Worm (Caenorhabditis elegans) whole organism, mixed stage, embryonic: ENCODE results near the gene F20C5.11.

ENCODE experiments used
- M03D4.4 ChIP-seq: sonication (generic microtip); optimal IDR thresholded peaks from 2 replicates; lab custom pipeline; 2017; ENCODE audit warnings: mild to moderate bottlenecking, missing genetic modification characterization, missing compliant biosample characterization
- bed-3 ChIP-seq: fragments of 200-800 bp; sonication (Bioruptor generic); optimal IDR thresholded peaks from 3 replicates; lab custom pipeline; 2018; ENCODE audit warnings: mild to moderate bottlenecking, missing genetic modification characterization, moderate library complexity, missing compliant biosample characterization
- blmp-1 ChIP-seq: fragments of 150-350 bp; optimal IDR thresholded peaks from 2 replicates; lab custom pipeline; 2014; ENCODE audit warnings: missing biosample characterization, missing genetic modification characterization
- ceh-43 ChIP-seq: fragments of 200-800 bp; sonication (Bioruptor generic); optimal IDR thresholded peaks from 2 replicates; lab custom pipeline; 2018; ENCODE audit warnings: mild to moderate bottlenecking, missing genetic modification characterization, moderate library complexity, missing compliant biosample characterization
- ceh-83 ChIP-seq: fragments of 200-800 bp; sonication (Bioruptor generic); optimal IDR thresholded peaks from 2 replicates; lab custom pipeline; 2018; ENCODE audit warnings: mild to moderate bottlenecking, missing genetic modification characterization, missing compliant biosample characterization
- ces-1 ChIP-seq: fragments of 150-350 bp; optimal IDR thresholded peaks from 2 replicates; lab custom pipeline; 2014; ENCODE audit warnings: missing biosample characterization, missing genetic modification reagents, missing genetic modification characterization
- drap-1 ChIP-seq: fragments of 200-800 bp; sonication (Bioruptor generic); optimal IDR thresholded peaks from 3 replicates; lab custom pipeline; 2018; ENCODE audit warnings: mild to moderate bottlenecking, missing genetic modification characterization, missing compliant biosample characterization
- elt-1 ChIP-seq: sonication (generic microtip); optimal IDR thresholded peaks from 2 replicates; lab custom pipeline; 2017; ENCODE audit warnings: missing genetic modification characterization, mild to moderate bottlenecking, missing compliant biosample characterization, antibody characterized with exemption, moderate library complexity, borderline replicate concordance; ENCODE audit not compliant: insufficient read depth
- elt-3 ChIP-seq: fragments of 150-350 bp; optimal IDR thresholded peaks from 2 replicates; lab custom pipeline; 2014; ENCODE audit warnings: missing biosample characterization, missing genetic modification characterization
- hlh-1 ChIP-seq: fragments of 150-350 bp; optimal IDR thresholded peaks from 2 replicates; lab custom pipeline; 2014; ENCODE audit warnings: missing biosample characterization, missing genetic modification reagents, missing genetic modification characterization
- lin-13 ChIP-seq: fragments of 150-350 bp; optimal IDR thresholded peaks from 2 replicates; lab custom pipeline; 2014; ENCODE audit warnings: missing biosample characterization, missing genetic modification characterization
- lin-32 ChIP-seq: fragments of 200-800 bp; sonication (Bioruptor generic); optimal IDR thresholded peaks from 2 replicates; lab custom pipeline; 2018; ENCODE audit warnings: mild to moderate bottlenecking, missing genetic modification characterization, missing compliant biosample characterization
- lsy-2 ChIP-seq: fragments of 150-350 bp; optimal IDR thresholded peaks from 2 replicates; lab custom pipeline; 2014; ENCODE audit warnings: missing biosample characterization, missing genetic modification characterization
- mab-5 ChIP-seq: fragments of 150-350 bp; optimal IDR thresholded peaks from 2 replicates; lab custom pipeline; 2014; ENCODE audit warnings: missing biosample characterization, missing genetic modification characterization
- mls-2 ChIP-seq: sonication (generic microtip); optimal IDR thresholded peaks from 2 replicates; lab custom pipeline; 2016; ENCODE audit warnings: mild to moderate bottlenecking, missing genetic modification characterization, moderate library complexity, missing compliant biosample characterization
- nhr-12 ChIP-seq: fragments of 150-350 bp; optimal IDR thresholded peaks from 2 replicates; lab custom pipeline; 2014; ENCODE audit warnings: missing biosample characterization, missing genetic modification characterization
- nhr-2 ChIP-seq: fragments of 150-350 bp; optimal IDR thresholded peaks from 2 replicates; lab custom pipeline; 2014; ENCODE audit warnings: missing biosample characterization, missing genetic modification characterization
- nhr-237 ChIP-seq: fragments of 150-350 bp; optimal IDR thresholded peaks from 2 replicates; lab custom pipeline; 2014; ENCODE audit warnings: missing biosample characterization, missing genetic modification characterization
- nhr-28 ChIP-seq: fragments of 150-350 bp; optimal IDR thresholded peaks from 2 replicates; lab custom pipeline; 2014; ENCODE audit warnings: missing biosample characterization, missing genetic modification characterization
- nhr-76 ChIP-seq: sonication (generic microtip); optimal IDR thresholded peaks from 2 replicates; lab custom pipeline; 2017; ENCODE audit warnings: missing biosample characterization, missing genetic modification characterization
- pha-4 ChIP-seq: fragments of 150-350 bp; optimal IDR thresholded peaks from 2 replicates; lab custom pipeline; 2018; ENCODE audit warnings: missing biosample characterization, missing genetic modification reagents, missing genetic modification characterization
- sem-2 ChIP-seq: fragments of 200-800 bp; sonication (Bioruptor generic); optimal IDR thresholded peaks from 2 replicates; lab custom pipeline; 2018; ENCODE audit warnings: mild to moderate bottlenecking, missing genetic modification characterization, missing compliant biosample characterization
- snpc-4 ChIP-seq: fragments of 150-350 bp; optimal IDR thresholded peaks from 2 replicates; lab custom pipeline; 2014; ENCODE audit warnings: missing biosample characterization, missing genetic modification characterization
- sptf-1 ChIP-seq: sonication (generic microtip); optimal IDR thresholded peaks from 2 replicates; lab custom pipeline; 2017; ENCODE audit warnings: mild to moderate bottlenecking, missing genetic modification characterization, moderate library complexity, missing compliant biosample characterization
- tbx-8 ChIP-seq: fragments of 200-800 bp; sonication (Bioruptor generic); optimal IDR thresholded peaks from 2 replicates; lab custom pipeline; 2018; ENCODE audit warnings: mild to moderate bottlenecking, missing genetic modification characterization, moderate library complexity, missing compliant biosample characterization
- unc-120 ChIP-seq: sonication (generic microtip); optimal IDR thresholded peaks from 2 replicates; lab custom pipeline; 2017; ENCODE audit warnings: missing genetic modification characterization, missing compliant biosample characterization; ENCODE audit not compliant: poor library complexity, severe bottlenecking
- unc-39 ChIP-seq: fragments of 150-350 bp; optimal IDR thresholded peaks from 2 replicates; lab custom pipeline; 2014; ENCODE audit warnings: missing biosample characterization, missing genetic modification characterization
- zip-8 ChIP-seq: fragments of 150-350 bp; optimal IDR thresholded peaks from 2 replicates; lab custom pipeline; 2014; ENCODE audit warnings: missing biosample characterization, missing genetic modification characterization
- ztf-11 ChIP-seq: fragments of 150-350 bp; optimal IDR thresholded peaks from 2 replicates; lab custom pipeline; 2014; ENCODE audit warnings: missing biosample characterization, missing genetic modification characterization

The F20C5.11 gene

DNA sequence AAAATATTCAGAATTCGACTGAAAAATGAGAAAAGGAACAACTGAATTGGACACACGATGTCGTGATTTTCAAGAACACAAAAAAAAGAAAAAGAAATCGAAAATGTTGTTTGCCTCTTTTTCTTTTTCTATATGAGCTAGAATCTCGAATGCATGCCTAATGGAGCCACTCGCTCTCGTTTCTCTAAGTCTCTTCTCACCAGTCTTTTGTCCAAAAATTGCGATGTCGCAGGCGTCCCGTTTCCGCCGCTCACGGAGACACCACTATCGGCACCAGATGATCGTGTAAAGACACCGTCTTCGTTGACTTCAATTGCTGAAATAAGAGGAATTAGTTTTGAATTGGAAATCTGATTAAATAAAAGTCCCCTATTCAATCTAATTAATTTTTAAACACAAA, 3.2 kb downstream of the F20C5.11 start:
- TF ChIP-seq blmp-1 (tag; lab: Kevin White, UChicago) (no peak), ces-1 (peak; percentile 28)

DNA sequence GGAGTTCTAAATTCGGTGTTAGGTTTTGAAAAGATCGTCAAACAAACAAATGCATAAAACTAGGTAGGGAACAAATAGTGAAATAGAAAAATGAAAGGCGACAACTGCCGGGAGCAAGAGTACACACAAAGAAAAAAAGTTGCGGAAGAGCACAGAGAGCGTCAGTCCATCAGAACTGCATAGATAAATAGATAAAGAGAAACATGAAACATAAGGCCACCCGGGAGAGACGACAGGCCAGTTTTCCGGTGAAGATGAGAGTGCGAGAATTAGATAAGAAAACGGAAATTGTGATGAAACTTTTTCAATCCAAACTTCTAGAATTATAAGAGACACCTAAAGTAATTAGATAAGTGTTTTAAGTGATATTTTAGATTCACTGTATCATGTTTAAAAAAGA, 4.1 kb downstream of the F20C5.11 start:
- TF ChIP-seq unc-120 = peak; percentile 54
- TF ChIP-seq mls-2 (tag; lab: Kevin White, UChicago) = no peak
- peak; percentile 2 for TF ChIP-seq ces-1
- TF ChIP-seq hlh-1 (tag; lab: Kevin White, UChicago) = peak; percentile 55

DNA sequence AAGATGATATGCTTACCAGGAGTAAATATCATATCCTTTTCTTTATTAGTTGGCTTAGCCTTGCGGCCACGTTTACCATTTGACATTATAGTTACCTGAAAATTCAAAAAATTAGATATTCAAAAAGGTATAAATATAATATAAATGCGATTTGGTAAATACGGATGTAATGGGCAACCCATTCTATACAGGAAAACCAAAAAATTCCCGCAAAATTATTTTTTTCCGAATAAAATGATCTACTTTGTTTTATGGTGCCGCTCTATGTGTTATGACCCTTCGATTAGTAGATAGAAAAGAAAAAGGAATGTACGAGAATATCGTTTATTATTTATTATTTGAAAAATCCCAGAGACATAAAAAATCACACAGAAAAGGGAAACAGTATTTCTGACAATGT, 7.1 kb downstream of the F20C5.11 start, which contains the start of gene elli-1:
elli-1 (minus strand) TSS at position 101 of the 400 bp plus-strand sequence.
- TF ChIP-seq sptf-1 (tag; lab: Kevin White, UChicago) (no peak), snpc-4 (tag; lab: Kevin White, UChicago) (no peak), ceh-43 (GFP tag; lab: Kevin White, UChicago) (no peak), nhr-12 (tag; lab: Kevin White, UChicago) (no peak), nhr-2 (tag; lab: Kevin White, UChicago) (no peak), bed-3 (GFP tag; lab: Kevin White, UChicago) (no peak), elt-3 (no peak), ztf-11 (tag; lab: Kevin White, UChicago) (no peak), nhr-28 (tag; lab: Kevin White, UChicago) (no peak), sem-2 (GFP tag; lab: Kevin White, UChicago) (no peak), drap-1 (GFP tag; lab: Kevin White, UChicago) (no peak), lin-13 (no peak), lin-32 (GFP tag; lab: Kevin White, UChicago) (no peak), nhr-76 (tag; lab: Kevin White, UChicago) (no peak), lsy-2 (tag; lab: Kevin White, UChicago) (no peak), blmp-1 (tag; lab: Kevin White, UChicago) (no peak), zip-8 (tag; lab: Kevin White, UChicago) (no peak), pha-4 (tag; lab: Kevin White, UChicago) (no peak)
- TF ChIP-seq, all 35 proteins: peak for 0

DNA sequence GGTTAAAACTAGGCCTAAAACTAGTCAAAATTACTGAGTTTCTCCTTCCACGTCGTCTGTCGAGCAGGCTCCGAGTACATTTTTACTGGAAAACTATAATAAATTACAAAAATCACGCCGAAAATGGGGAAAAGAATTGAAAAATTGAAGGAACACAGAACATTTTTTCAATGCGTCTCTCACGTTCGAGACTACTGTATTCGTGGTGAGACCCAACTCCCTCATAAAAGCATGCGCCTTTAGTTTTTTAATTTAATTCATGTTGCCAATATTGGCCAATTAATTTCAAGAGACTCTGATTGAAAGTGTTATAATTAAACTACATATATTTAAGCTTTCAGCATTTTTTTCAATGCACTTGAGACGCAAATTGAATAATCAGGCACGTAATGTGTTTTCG, 7.7 kb downstream of the F20C5.11 start:
- TF ChIP-seq nhr-237 (no peak), ceh-83 (GFP tag; lab: Kevin White, UChicago) (peak; percentile 10)

DNA sequence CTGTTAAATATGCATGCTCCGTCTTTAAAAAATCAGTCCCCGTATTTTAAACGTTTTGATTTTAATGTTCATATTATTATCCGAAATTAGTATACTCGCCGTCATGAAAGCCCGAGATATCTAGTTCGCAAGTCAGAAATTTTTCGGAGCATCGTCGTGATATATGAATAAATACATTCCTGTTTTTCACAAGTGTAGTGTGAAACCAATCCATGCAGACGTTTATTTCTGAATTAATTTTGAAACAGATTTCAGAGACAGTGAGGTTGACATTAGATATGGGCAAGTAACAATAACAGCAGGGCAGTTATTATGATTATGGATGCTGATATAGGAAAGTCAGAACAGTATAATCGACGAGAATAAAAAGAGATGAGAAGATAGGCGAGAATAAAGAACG, 9.3 kb downstream of the F20C5.11 start:
- TF ChIP-seq mls-2 (tag; lab: Kevin White, UChicago) = no peak
- no peak for TF ChIP-seq unc-39
- TF ChIP-seq elt-3 = no peak
- no peak for TF ChIP-seq M03D4.4 (tag; lab: Kevin White, UChicago)
- TF ChIP-seq sptf-1 (tag; lab: Kevin White, UChicago) = no peak
- TF ChIP-seq mab-5 (tag; lab: Kevin White, UChicago) = no peak

DNA sequence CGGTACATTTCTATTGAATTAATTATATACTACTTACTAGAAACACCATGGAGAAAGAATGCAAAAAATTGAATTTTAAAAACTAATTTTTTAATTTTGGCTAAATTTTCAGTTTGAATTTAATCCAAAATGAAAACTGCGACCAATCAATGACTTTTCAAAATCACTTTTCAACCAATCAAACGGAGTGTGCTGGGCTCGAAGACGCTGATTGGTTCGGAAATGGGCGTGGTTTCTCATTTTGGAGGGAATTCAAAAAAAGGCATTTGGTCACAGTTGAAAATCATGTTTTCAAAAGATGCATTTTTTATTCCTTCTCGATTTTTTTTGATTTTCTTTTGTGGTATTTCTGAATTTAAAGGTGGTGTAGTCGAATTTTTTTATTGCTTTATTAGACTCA, 12.8 kb downstream of the F20C5.11 start:
- no peak for TF ChIP-seq elt-1 (tag; lab: Kevin White, UChicago)
- TF ChIP-seq nhr-12 (tag; lab: Kevin White, UChicago) = no peak
- TF ChIP-seq tbx-8 (GFP tag; lab: Kevin White, UChicago) = no peak
- TF ChIP-seq sptf-1 (tag; lab: Kevin White, UChicago) = no peak
- TF ChIP-seq lin-13 = no peak
- TF ChIP-seq hlh-1 (tag; lab: Kevin White, UChicago) = no peak
- no peak for TF ChIP-seq ces-1
- no peak for TF ChIP-seq mab-5 (tag; lab: Kevin White, UChicago)
- TF ChIP-seq zip-8 (tag; lab: Kevin White, UChicago) = no peak
- TF ChIP-seq lin-32 (GFP tag; lab: Kevin White, UChicago) = no peak
- no peak for TF ChIP-seq sem-2 (GFP tag; lab: Kevin White, UChicago)
- TF ChIP-seq, all 35 proteins: peak for 0
